Fruit fly (Drosophila melanogaster) whole organism: ENCODE results near the gene Sfp24C1.

Experiments used
- CG8478 ChIP-seq: fragments of >200 bp; optimal IDR thresholded peaks from 2 replicates; lab custom pipeline; 2018; ENCODE audit warnings: inconsistent platforms
- EcR ChIP-seq, 2 experiments: fragments of >200 bp; optimal IDR thresholded peaks; 2 replicates each; lab custom pipeline; 2017; ENCODE audit warnings: missing biosample characterization in 2 of 2, missing genetic modification characterization in 2 of 2, missing genetic modification reagents in 2 of 2

- TF ChIP-seq CG8478 (lab: Kevin White, UChicago): no peak
- no peak for TF ChIP-seq EcR (GFP tag; optimal IDR thresholded peaks at IDR 0.05; lab: Kevin White, UChicago)
Observed at dm6 chr2L:3693082-3693481, 7.4 kb upstream of the Sfp24C1 start, which contains the start of gene CG3513.
